Fruit fly (Drosophila melanogaster) whole organism, embryonic: ENCODE data around the gene spn-E.

ENCODE experiments used
- CG11560 ChIP-seq: fragments of 200-800 bp; sonication (Bioruptor generic); IDR thresholded peaks from 3 replicates; pipeline ENCODE4 v1.3.6; 2022; ENCODE audit warnings: missing biosample characterization, missing genetic modification characterization
- CG1233 ChIP-seq: fragments of 200-800 bp; sonication (Bioruptor generic); optimal IDR thresholded peaks from 4 replicates; lab custom pipeline; 2018; ENCODE audit warnings: missing biosample characterization, mild to moderate bottlenecking, missing genetic modification characterization
- CG14050 ChIP-seq: fragments of 200-800 bp; sonication (Bioruptor generic); IDR thresholded peaks from 3 replicates; pipeline ENCODE4 v1.3.6; 2022; ENCODE audit warnings: missing biosample characterization, missing genetic modification characterization
- CG14441 ChIP-seq: fragments of 200-800 bp; sonication (Bioruptor generic); IDR thresholded peaks from 2 replicates; pipeline ENCODE4 v1.3.6; 2022; ENCODE audit warnings: missing biosample characterization, missing genetic modification characterization
- CG14667 ChIP-seq: fragments of 200-800 bp; sonication (Bioruptor generic); IDR thresholded peaks from 2 replicates; pipeline ENCODE4 v1.3.6; 2022; ENCODE audit warnings: missing biosample characterization, missing genetic modification characterization
- CG18764 ChIP-seq: fragments of 200-800 bp; sonication (Bioruptor generic); optimal IDR thresholded peaks from 3 replicates; lab custom pipeline; 2016; ENCODE audit warnings: missing biosample characterization, missing genetic modification characterization
- CG33557 ChIP-seq: fragments of 200-800 bp; sonication (Bioruptor generic); optimal IDR thresholded peaks from 2 replicates; lab custom pipeline; 2019; ENCODE audit warnings: missing biosample characterization, mild to moderate bottlenecking, missing genetic modification characterization, moderate library complexity
- CG3726 ChIP-seq: fragments of 200-800 bp; sonication (Bioruptor generic); IDR thresholded peaks from 3 replicates; pipeline ENCODE4, ENCODE4 v1.3.6; 2022; ENCODE audit warnings: missing biosample characterization, missing genetic modification characterization
- CG3847 ChIP-seq: fragments of 200-800 bp; sonication (Bioruptor generic); IDR thresholded peaks from 2 replicates; pipeline ENCODE4 v1.3.6; 2022; ENCODE audit warnings: missing biosample characterization, missing genetic modification characterization
- CG3995 ChIP-seq: fragments of 200-800 bp; sonication (Bioruptor generic); optimal IDR thresholded peaks from 3 replicates; lab custom pipeline; 2016; ENCODE audit warnings: missing biosample characterization, missing genetic modification characterization
- CG43689 ChIP-seq: fragments of 200-800 bp; sonication (Bioruptor generic); IDR thresholded peaks from 2 replicates; pipeline ENCODE4 v1.3.6; 2022; ENCODE audit warnings: missing biosample characterization, missing genetic modification characterization
- CG7271 ChIP-seq: fragments of 200-800 bp; sonication (Bioruptor generic); optimal IDR thresholded peaks from 2 replicates; lab custom pipeline; 2018; ENCODE audit warnings: missing biosample characterization, mild to moderate bottlenecking, missing genetic modification characterization, moderate library complexity
- CG7839 ChIP-seq: fragments of 200-800 bp; sonication (Bioruptor generic); optimal IDR thresholded peaks from 3 replicates; lab custom pipeline; 2018; ENCODE audit warnings: missing biosample characterization, mild to moderate bottlenecking, missing genetic modification characterization, moderate library complexity
- CG8765 ChIP-seq: fragments of 200-800 bp; sonication (Bioruptor generic); IDR thresholded peaks from 2 replicates; pipeline ENCODE4 v1.3.6; 2022; ENCODE audit warnings: missing biosample characterization, missing genetic modification characterization
- CG8924 ChIP-seq: fragments of 200-800 bp; optimal IDR thresholded peaks from 3 replicates; lab custom pipeline; 2019; ENCODE audit warnings: missing biosample characterization, mild to moderate bottlenecking, missing genetic modification characterization, moderate library complexity
- CG9817 ChIP-seq: fragments of 200-800 bp; sonication (Bioruptor generic); optimal IDR thresholded peaks from 2 replicates; lab custom pipeline; 2018; ENCODE audit warnings: missing biosample characterization, mild to moderate bottlenecking, missing genetic modification characterization, moderate library complexity
- Chrac-16 ChIP-seq: fragments of 200-800 bp; sonication (Bioruptor generic); optimal IDR thresholded peaks from 3 replicates; lab custom pipeline; 2016; ENCODE audit warnings: missing biosample characterization, missing genetic modification characterization
- D19B ChIP-seq: fragments of 200-800 bp; sonication (Bioruptor generic); optimal IDR thresholded peaks from 2 replicates; lab custom pipeline; 2017; ENCODE audit warnings: missing biosample characterization, mild to moderate bottlenecking, missing genetic modification characterization
- HLHmδ ChIP-seq: fragments of 200-800 bp; sonication (Bioruptor generic); optimal IDR thresholded peaks from 2 replicates; lab custom pipeline; 2018; ENCODE audit warnings: missing biosample characterization, mild to moderate bottlenecking, missing genetic modification characterization, moderate library complexity
- Hmx ChIP-seq: fragments of 200-800 bp; sonication (Bioruptor generic); optimal IDR thresholded peaks from 2 replicates; lab custom pipeline; 2016; ENCODE audit warnings: missing biosample characterization, missing genetic modification characterization
- MESR4 ChIP-seq: fragments of 200-800 bp; sonication (Bioruptor generic); optimal IDR thresholded peaks from 2 replicates; lab custom pipeline; 2018; ENCODE audit warnings: missing biosample characterization, mild to moderate bottlenecking, missing genetic modification characterization, moderate library complexity
- Meics ChIP-seq: fragments of 200-800 bp; sonication (Bioruptor generic); optimal IDR thresholded peaks from 2 replicates; lab custom pipeline; 2017; ENCODE audit warnings: missing biosample characterization, mild to moderate bottlenecking, missing genetic modification characterization
- Scr ChIP-seq: fragments of 200-800 bp; sonication (Bioruptor generic); IDR thresholded peaks from 2 replicates; pipeline ENCODE4 v1.3.6; 2022; ENCODE audit warnings: missing biosample characterization, missing genetic modification characterization; ENCODE audit not compliant: partially characterized antibody
- Six4 ChIP-seq: fragments of 200-800 bp; sonication (Bioruptor generic); optimal IDR thresholded peaks from 2 replicates; lab custom pipeline; 2016; ENCODE audit warnings: missing biosample characterization, missing genetic modification characterization
- TFAM ChIP-seq: fragments of 200-800 bp; sonication (Bioruptor generic); optimal IDR thresholded peaks from 2 replicates; lab custom pipeline; 2017; ENCODE audit warnings: missing biosample characterization, missing genetic modification characterization, inconsistent platforms
- bbx ChIP-seq: fragments of 200-800 bp; sonication (Bioruptor generic); IDR thresholded peaks from 2 replicates; pipeline ENCODE4 v1.3.6; 2022; ENCODE audit warnings: missing biosample characterization, missing genetic modification characterization; ENCODE audit not compliant: partially characterized antibody
- caup ChIP-seq: fragments of 200-800 bp; sonication (Bioruptor generic); optimal IDR thresholded peaks from 3 replicates; lab custom pipeline; 2017; ENCODE audit warnings: missing biosample characterization, mild to moderate bottlenecking, missing genetic modification characterization, moderate library complexity; ENCODE audit not compliant: severe bottlenecking
- chif ChIP-seq, 2 experiments: fragments of 200-800 bp; sonication (Bioruptor generic); optimal IDR thresholded peaks; 3 replicates each; lab custom pipeline; 2016; ENCODE audit warnings: missing biosample characterization in 2 of 2, missing genetic modification characterization in 2 of 2
- crp ChIP-seq, 2 experiments: fragments of 200-800 bp; sonication (Bioruptor generic); optimal IDR thresholded peaks; 2 replicates in 1 of 2; 3 replicates in 1 of 2; lab custom pipeline; 2017; ENCODE audit warnings: missing biosample characterization in 2 of 2, missing genetic modification characterization in 2 of 2, mild to moderate bottlenecking in 1 of 2, moderate library complexity in 1 of 2
- disco-r ChIP-seq: fragments of 200-800 bp; sonication (Bioruptor generic); optimal IDR thresholded peaks from 2 replicates; lab custom pipeline; 2016; ENCODE audit warnings: missing biosample characterization, missing genetic modification characterization
- dm ChIP-seq: fragments of 200-800 bp; sonication (Bioruptor generic); optimal IDR thresholded peaks from 3 replicates; lab custom pipeline; 2016; ENCODE audit warnings: missing biosample characterization, missing genetic modification characterization
- dmrt99B ChIP-seq: fragments of 200-800 bp; sonication (Bioruptor generic); optimal IDR thresholded peaks from 2 replicates; lab custom pipeline; 2018; ENCODE audit warnings: missing biosample characterization, mild to moderate bottlenecking, missing genetic modification characterization, moderate library complexity
- hb ChIP-seq: fragments of 200-800 bp; sonication (Bioruptor generic); IDR thresholded peaks from 3 replicates; pipeline ENCODE4 v1.3.6; 2022; ENCODE audit warnings: missing biosample characterization, missing genetic modification characterization; ENCODE audit not compliant: partially characterized antibody
- hth ChIP-seq: fragments of >200 bp; optimal IDR thresholded peaks from 2 replicates; lab custom pipeline; 2017; ENCODE audit warnings: inconsistent platforms
- inv ChIP-seq: fragments of 200-800 bp; sonication (Bioruptor generic); IDR thresholded peaks from 2 replicates; pipeline ENCODE4 v1.3.6; 2022; ENCODE audit warnings: missing biosample characterization, missing genetic modification characterization; ENCODE audit not compliant: partially characterized antibody
- mld ChIP-seq: fragments of 200-800 bp; sonication (Bioruptor generic); IDR thresholded peaks from 3 replicates; pipeline ENCODE4 v1.3.6; 2022; ENCODE audit warnings: missing biosample characterization, missing genetic modification characterization; ENCODE audit not compliant: partially characterized antibody
- nerfin-2 ChIP-seq: fragments of 200-800 bp; sonication (Bioruptor generic); IDR thresholded peaks from 2 replicates; pipeline ENCODE4 v1.3.6; 2022; ENCODE audit warnings: missing biosample characterization, missing genetic modification characterization; ENCODE audit not compliant: partially characterized antibody
- nom ChIP-seq: fragments of 200-800 bp; sonication (Bioruptor generic); optimal IDR thresholded peaks from 2 replicates; lab custom pipeline; 2017; ENCODE audit warnings: missing biosample characterization, missing genetic modification characterization, mild to moderate bottlenecking, moderate library complexity, missing genetic modification reagents
- phol ChIP-seq: fragments of 200-800 bp; sonication (Bioruptor generic); optimal IDR thresholded peaks from 3 replicates; lab custom pipeline; 2018; ENCODE audit warnings: missing biosample characterization, mild to moderate bottlenecking, missing genetic modification characterization, moderate library complexity
- sc ChIP-seq, 3 experiments: fragments of >200 bp in 2 of 3; fragments of 200-800 bp in 1 of 3; sonication (Bioruptor generic) in 1 of 3; optimal IDR thresholded peaks; 2 replicates in 2 of 3; 3 replicates in 1 of 3; lab custom pipeline; 2017; ENCODE audit warnings: mild to moderate bottlenecking in 1 of 3, missing biosample characterization in 1 of 3, missing genetic modification characterization in 1 of 3, missing genetic modification reagents in 1 of 3
- slbo ChIP-seq: fragments of 200-800 bp; sonication (Bioruptor generic); IDR thresholded peaks from 2 replicates; pipeline ENCODE4 v1.3.6; 2022; ENCODE audit warnings: missing biosample characterization, missing genetic modification characterization
- sna ChIP-seq: fragments of 200-800 bp; sonication (Bioruptor generic); IDR thresholded peaks from 2 replicates; pipeline ENCODE4 v1.3.6; 2022; ENCODE audit warnings: missing biosample characterization, missing genetic modification characterization; ENCODE audit not compliant: partially characterized antibody
- sqz ChIP-seq: fragments of 200-800 bp; sonication (Bioruptor generic); optimal IDR thresholded peaks from 3 replicates; lab custom pipeline; 2018; ENCODE audit warnings: missing biosample characterization, mild to moderate bottlenecking, missing genetic modification characterization
- ssp ChIP-seq: fragments of 200-800 bp; sonication (Bioruptor generic); IDR thresholded peaks from 2 replicates; pipeline ENCODE4 v1.3.6; 2022; ENCODE audit warnings: missing biosample characterization, missing genetic modification characterization
- tll ChIP-seq, 2 experiments: fragments of 200-800 bp in 1 of 2; fragments of >200 bp in 1 of 2; sonication (Bioruptor generic) in 1 of 2; optimal IDR thresholded peaks; 2 replicates each; lab custom pipeline; 2017 to 2019; ENCODE audit warnings: missing biosample characterization in 2 of 2, missing genetic modification characterization in 2 of 2, mild to moderate bottlenecking in 1 of 2, moderate library complexity in 1 of 2
- tna ChIP-seq: fragments of 200-800 bp; sonication (Bioruptor generic); IDR thresholded peaks from 2 replicates; pipeline ENCODE4 v1.3.6; 2022; ENCODE audit warnings: missing biosample characterization, missing genetic modification characterization; ENCODE audit not compliant: partially characterized antibody
- tup ChIP-seq: fragments of 200-800 bp; sonication (Bioruptor generic); optimal IDR thresholded peaks from 2 replicates; lab custom pipeline; 2016; ENCODE audit warnings: missing biosample characterization, mild to moderate bottlenecking, missing genetic modification characterization, moderate library complexity
- unpg ChIP-seq: fragments of 200-800 bp; sonication (Bioruptor generic); optimal IDR thresholded peaks from 3 replicates; lab custom pipeline; 2018; ENCODE audit warnings: missing biosample characterization, mild to moderate bottlenecking, missing genetic modification characterization, moderate library complexity

Gene spn-E

DNA sequence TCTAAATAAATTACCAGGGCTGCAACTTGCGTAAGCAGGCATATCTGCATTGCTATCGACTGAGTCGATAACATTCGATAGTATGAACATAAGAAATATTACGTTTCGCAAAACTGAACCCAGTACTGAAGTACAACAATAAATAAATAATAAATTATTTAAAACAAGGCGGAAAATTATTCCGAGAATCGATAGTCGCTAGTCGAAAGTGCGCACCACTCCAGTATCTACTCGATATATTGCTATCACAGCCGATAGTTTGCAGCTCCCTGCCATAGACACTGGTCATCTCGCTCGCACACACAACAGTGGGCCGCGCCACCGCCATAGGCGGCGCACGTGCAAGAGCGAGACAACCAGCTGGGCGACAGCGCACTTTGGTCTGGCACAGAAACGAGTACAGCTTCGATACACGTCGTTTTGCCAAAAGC lies 43.8 kb upstream of the spn-E start, which contains the start of gene nsl1 (continued):
- TF ChIP-seq CG3726 (GFP tag; lab: Robert Waterston, UW) = no peak
- TF ChIP-seq CG14050 = 0 out of 3 replicates have a peak, but pooled peaks have one; percentile 14
- TF ChIP-seq Six4 (GFP tag; lab: Kevin White, UChicago) = peak; percentile 9
- no peak for TF ChIP-seq disco-r
- peak; percentile 96 for TF ChIP-seq sna
- peak; percentile 23 for TF ChIP-seq MESR4 (GFP tag; lab: Kevin White, UChicago)
- peak; percentile 8 for TF ChIP-seq CG7271
- TF ChIP-seq CG18764 (GFP tag; lab: Kevin White, UChicago) = peak; percentile 23
- TF ChIP-seq CG8765 (GFP tag; lab: Robert Waterston, UW) = peak; percentile 69
- TF ChIP-seq hb (GFP tag; lab: Robert Waterston, UW) = peak; percentile 97
- 0 out of 2 replicates have a peak, but pooled peaks have one; percentile 24 for TF ChIP-seq CG14441 (GFP tag; lab: Robert Waterston, UW)
- peak; percentile 97 for TF ChIP-seq CG11560 (tag; lab: Robert Waterston, UW)
- peak in 1 of 2 experiments; percentile 5 for TF ChIP-seq crp (GFP tag; optimal IDR thresholded peaks at IDR 0.05; lab: Kevin White, UChicago)
- TF ChIP-seq caup (GFP tag; lab: Kevin White, UChicago) = peak; percentile 63
- peak; percentile 21 for TF ChIP-seq CG7839 (tag; lab: Kevin White, UChicago)
- TF ChIP-seq Hmx = no peak
- peak; percentile 98 for TF ChIP-seq Scr (GFP tag; lab: Robert Waterston, UW)
- TF ChIP-seq CG3995 (GFP tag; lab: Kevin White, UChicago) = peak; percentile 65
- TF ChIP-seq chif (GFP tag; optimal IDR thresholded peaks at IDR 0.05; lab: Kevin White, UChicago) = no peak
- TF ChIP-seq tna = peak; percentile 94
- TF ChIP-seq dmrt99B (tag; lab: Kevin White, UChicago) = no peak
- TF ChIP-seq CG3847 (GFP tag; lab: Robert Waterston, UW) = peak; percentile 62
- TF ChIP-seq ssp (GFP tag; lab: Robert Waterston, UW) = no peak
- peak; percentile 11 for TF ChIP-seq CG1233
- TF ChIP-seq dm (GFP tag; lab: Kevin White, UChicago) = peak; percentile 54
- no peak for TF ChIP-seq TFAM
- peak; percentile 62 for TF ChIP-seq phol
- peak; percentile 44 for TF ChIP-seq Chrac-16 (GFP tag; lab: Kevin White, UChicago)
- TF ChIP-seq slbo (GFP tag; lab: Robert Waterston, UW) = peak; percentile 51; the same call in 1 of the 2 replicates
- no peak for TF ChIP-seq D19B (GFP tag; lab: Kevin White, UChicago)
- TF ChIP-seq tup = peak; percentile 54
- peak; percentile 50 for TF ChIP-seq CG8924 (tag; lab: Kevin White, UChicago)
- peak; percentile 96 for TF ChIP-seq bbx (GFP tag; lab: Robert Waterston, UW)
- no peak for TF ChIP-seq sc (optimal IDR thresholded peaks at IDR 0.05; lab: Kevin White, UChicago)
- TF ChIP-seq sc (GFP tag; optimal IDR thresholded peaks at IDR 0.05; lab: Kevin White, UChicago) = no peak
- TF ChIP-seq CG33557 (GFP tag; lab: Kevin White, UChicago) = peak; percentile 42
- TF ChIP-seq Meics (GFP tag; lab: Kevin White, UChicago) = peak; percentile 9
- TF ChIP-seq tll (GFP tag; optimal IDR thresholded peaks at IDR 0.05; lab: Kevin White, UChicago) = peak in 1 of 2 experiments; percentile 53
- TF ChIP-seq inv (GFP tag; lab: Robert Waterston, UW) = peak; percentile 97
- peak; percentile 13 for TF ChIP-seq CG9817 (tag; lab: Kevin White, UChicago)
- TF ChIP-seq nom = peak; percentile 88
- no peak for TF ChIP-seq sqz (GFP tag; lab: Kevin White, UChicago)
- no peak for TF ChIP-seq CG43689 (GFP tag; lab: Robert Waterston, UW)
- peak; percentile 94 for TF ChIP-seq nerfin-2
- TF ChIP-seq HLHmδ (GFP tag; lab: Kevin White, UChicago) = no peak
- no peak for TF ChIP-seq unpg (GFP tag; lab: Kevin White, UChicago)
- no peak for TF ChIP-seq hth
- 0 out of 2 replicates have a peak, but pooled peaks have one; percentile 11 for TF ChIP-seq CG14667 (GFP tag; lab: Robert Waterston, UW)
- peak; percentile 90 for TF ChIP-seq mld (GFP tag; lab: Robert Waterston, UW)
